Worm (Caenorhabditis elegans): ENCODE data around the gene F38E1.10.

DNA sequence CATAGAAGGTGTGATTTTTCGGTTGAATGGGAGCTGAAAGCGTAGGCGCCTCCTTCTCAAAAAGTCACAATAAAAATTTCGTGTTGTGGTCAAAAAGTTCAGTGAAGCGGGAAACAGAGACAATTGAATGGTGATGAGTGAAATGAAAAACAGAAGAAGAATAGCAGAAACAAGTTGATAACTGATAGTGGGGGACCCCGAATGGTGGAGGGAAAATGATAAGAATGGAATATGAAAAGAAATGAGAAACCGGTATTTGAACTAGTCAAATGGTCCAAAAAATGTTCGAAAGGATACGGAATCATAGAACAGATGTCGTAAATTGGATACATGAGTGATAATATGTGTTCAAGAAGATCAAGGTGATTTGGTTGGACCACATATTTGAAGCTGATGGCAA, 29.0 kb upstream of the F38E1.10 start:
- TF ChIP-seq lin-13 (tag; optimal IDR thresholded peaks at IDR 0.05) (no peak), sem-2 (GFP tag; optimal IDR thresholded peaks at IDR 0.05) (no peak), snpc-4 (tag; optimal IDR thresholded peaks at IDR 0.05) (no peak), pha-4 (tag; optimal IDR thresholded peaks at IDR 0.05) (no peak), nhr-28 (tag; optimal IDR thresholded peaks at IDR 0.05) (no peak), blmp-1 (tag; optimal IDR thresholded peaks at IDR 0.05) (no peak), unc-39 (tag; optimal IDR thresholded peaks at IDR 0.05) (no peak), sptf-1 (tag; optimal IDR thresholded peaks at IDR 0.05) (no peak), ztf-11 (tag; optimal IDR thresholded peaks at IDR 0.05) (no peak), mls-2 (tag; optimal IDR thresholded peaks at IDR 0.05) (no peak), zip-8 (tag; optimal IDR thresholded peaks at IDR 0.05) (no peak), mab-5 (tag; optimal IDR thresholded peaks at IDR 0.05) (no peak), lsy-2 (tag; optimal IDR thresholded peaks at IDR 0.05) (no peak), elt-3 (tag; optimal IDR thresholded peaks at IDR 0.05) (no peak)
